Fruit fly (Drosophila melanogaster) whole organism, embryonic: ENCODE measurements around the gene CG42726.
A peak's percentile ranks its signal among the peaks of the same experiment; 100 is the strongest.

ENCODE experiments used
- CG12155 ChIP-seq: fragments of 200-800 bp; sonication (Bioruptor generic); optimal IDR thresholded peaks from 3 replicates; lab custom pipeline; 2016; ENCODE audit warnings: missing biosample characterization, missing genetic modification characterization
- CG12219 ChIP-seq: fragments of 200-800 bp; sonication (Bioruptor generic); optimal IDR thresholded peaks from 3 replicates; lab custom pipeline; 2018; ENCODE audit warnings: missing biosample characterization, mild to moderate bottlenecking, missing genetic modification characterization
- CG12659 ChIP-seq: fragments of 200-800 bp; sonication (Bioruptor generic); optimal IDR thresholded peaks from 3 replicates; lab custom pipeline; 2017; ENCODE audit warnings: mild to moderate bottlenecking, missing biosample characterization, missing genetic modification reagents, missing genetic modification characterization
- CG13296 ChIP-seq: fragments of 200-800 bp; sonication (Bioruptor generic); optimal IDR thresholded peaks from 3 replicates; lab custom pipeline; 2018; ENCODE audit warnings: missing biosample characterization, mild to moderate bottlenecking, missing genetic modification characterization
- CG14014 ChIP-seq: fragments of 200-800 bp; sonication (Bioruptor generic); IDR thresholded peaks from 2 replicates; pipeline ENCODE4 v1.3.6; 2022; ENCODE audit warnings: missing biosample characterization, missing genetic modification characterization
- CG15011 ChIP-seq: fragments of 200-800 bp; sonication (Bioruptor generic); optimal IDR thresholded peaks from 3 replicates; lab custom pipeline; 2018; ENCODE audit warnings: missing biosample characterization, mild to moderate bottlenecking, missing genetic modification characterization
- CG15514 ChIP-seq: fragments of 200-800 bp; sonication (Bioruptor generic); optimal IDR thresholded peaks from 3 replicates; lab custom pipeline; 2017; ENCODE audit warnings: missing biosample characterization, missing genetic modification characterization, mild to moderate bottlenecking, moderate library complexity, missing genetic modification reagents
- CG1602 ChIP-seq: fragments of 200-800 bp; sonication (Bioruptor generic); optimal IDR thresholded peaks from 3 replicates; lab custom pipeline; 2016; ENCODE audit warnings: missing biosample characterization, missing genetic modification characterization
- CG18262 ChIP-seq: fragments of 200-800 bp; optimal IDR thresholded peaks from 3 replicates; lab custom pipeline; 2019; ENCODE audit warnings: missing biosample characterization, mild to moderate bottlenecking, missing genetic modification characterization, moderate library complexity
- CG2875 ChIP-seq: fragments of 200-800 bp; sonication (Bioruptor generic); optimal IDR thresholded peaks from 2 replicates; lab custom pipeline; 2017; ENCODE audit warnings: missing biosample characterization, mild to moderate bottlenecking, missing genetic modification characterization, missing genetic modification reagents
- CG31441 ChIP-seq: fragments of 200-800 bp; sonication (Bioruptor generic); IDR thresholded peaks from 2 replicates; pipeline ENCODE4 v1.3.6; 2022; ENCODE audit warnings: missing biosample characterization, missing genetic modification characterization
- CG5245 ChIP-seq: fragments of 200-800 bp; sonication (Bioruptor generic); optimal IDR thresholded peaks from 3 replicates; lab custom pipeline; 2016; ENCODE audit warnings: missing biosample characterization, missing genetic modification characterization
- CG7786 ChIP-seq: fragments of 200-800 bp; sonication (Bioruptor generic); optimal IDR thresholded peaks from 2 replicates; lab custom pipeline; 2016; ENCODE audit warnings: missing biosample characterization, missing genetic modification characterization
- CG7839 ChIP-seq: fragments of 200-800 bp; sonication (Bioruptor generic); optimal IDR thresholded peaks from 3 replicates; lab custom pipeline; 2018; ENCODE audit warnings: missing biosample characterization, mild to moderate bottlenecking, missing genetic modification characterization, moderate library complexity
- CG8281 ChIP-seq: fragments of 200-800 bp; sonication (Bioruptor generic); optimal IDR thresholded peaks from 2 replicates; lab custom pipeline; 2018; ENCODE audit warnings: missing biosample characterization, mild to moderate bottlenecking, missing genetic modification characterization, moderate library complexity
- CG8924 ChIP-seq: fragments of 200-800 bp; optimal IDR thresholded peaks from 3 replicates; lab custom pipeline; 2019; ENCODE audit warnings: missing biosample characterization, mild to moderate bottlenecking, missing genetic modification characterization, moderate library complexity
- CG9215 ChIP-seq: fragments of 200-800 bp; sonication (Bioruptor generic); IDR thresholded peaks from 2 replicates; pipeline ENCODE4 v1.3.6; 2022; ENCODE audit warnings: missing biosample characterization, missing genetic modification characterization
- CG9876 ChIP-seq: fragments of 200-800 bp; sonication (Bioruptor generic); optimal IDR thresholded peaks from 2 replicates; lab custom pipeline; 2016; ENCODE audit warnings: missing biosample characterization, missing genetic modification characterization
- CG9932 ChIP-seq: fragments of 200-800 bp; sonication (Bioruptor generic); IDR thresholded peaks from 2 replicates; pipeline ENCODE4 v1.3.6; 2022; ENCODE audit warnings: missing biosample characterization, missing genetic modification characterization
- CHES-1-like ChIP-seq: fragments of 200-800 bp; sonication (Bioruptor generic); optimal IDR thresholded peaks from 2 replicates; lab custom pipeline; 2016; ENCODE audit warnings: missing biosample characterization, missing genetic modification characterization
- Fer1 ChIP-seq: fragments of 200-800 bp; sonication (Bioruptor generic); optimal IDR thresholded peaks from 2 replicates; lab custom pipeline; 2017; ENCODE audit warnings: missing biosample characterization, mild to moderate bottlenecking, missing genetic modification characterization
- GATAe ChIP-seq: fragments of 200-800 bp; sonication (Bioruptor generic); conservative IDR thresholded peaks from 2 replicates; pipeline ENCODE4 v1.3.6; 2022; ENCODE audit warnings: missing biosample characterization, missing genetic modification characterization
- HmgZ ChIP-seq: fragments of 200-800 bp; sonication (Bioruptor generic); optimal IDR thresholded peaks from 2 replicates; lab custom pipeline; 2018; ENCODE audit warnings: missing biosample characterization, mild to moderate bottlenecking, missing genetic modification characterization
- Hr51 ChIP-seq, 2 experiments: fragments of 200-800 bp; sonication (Bioruptor generic); optimal IDR thresholded peaks; 2 replicates in 1 of 2; 3 replicates in 1 of 2; lab custom pipeline; 2016 to 2018; ENCODE audit warnings: missing biosample characterization in 2 of 2, missing genetic modification characterization in 2 of 2, mild to moderate bottlenecking in 1 of 2, moderate library complexity in 1 of 2
- Max ChIP-seq: fragments of 200-800 bp; sonication (Bioruptor generic); optimal IDR thresholded peaks from 2 replicates; lab custom pipeline; 2016; ENCODE audit warnings: missing biosample characterization, mild to moderate bottlenecking, missing genetic modification characterization
- Nf-YC ChIP-seq: fragments of 200-800 bp; optimal IDR thresholded peaks from 3 replicates; lab custom pipeline; 2019; ENCODE audit warnings: missing biosample characterization, mild to moderate bottlenecking, missing genetic modification characterization, moderate library complexity
- Ssrp ChIP-seq: fragments of 200-800 bp; sonication (Bioruptor generic); optimal IDR thresholded peaks from 2 replicates; lab custom pipeline; 2018; ENCODE audit warnings: missing biosample characterization, mild to moderate bottlenecking, missing genetic modification characterization, moderate library complexity
- cg ChIP-seq: fragments of 200-800 bp; sonication (Bioruptor generic); optimal IDR thresholded peaks from 3 replicates; lab custom pipeline; 2019; ENCODE audit warnings: missing biosample characterization, mild to moderate bottlenecking, missing genetic modification characterization, moderate library complexity
- crc ChIP-seq: fragments of 200-800 bp; sonication (Bioruptor generic); optimal IDR thresholded peaks from 2 replicates; lab custom pipeline; 2016; ENCODE audit warnings: missing biosample characterization, missing genetic modification characterization
- crp ChIP-seq, 2 experiments: fragments of 200-800 bp; sonication (Bioruptor generic); optimal IDR thresholded peaks; 2 replicates in 1 of 2; 3 replicates in 1 of 2; lab custom pipeline; 2017; ENCODE audit warnings: missing biosample characterization in 2 of 2, missing genetic modification characterization in 2 of 2, mild to moderate bottlenecking in 1 of 2, moderate library complexity in 1 of 2
- dysf ChIP-seq: fragments of 200-800 bp; sonication (Bioruptor generic); IDR thresholded peaks from 3 replicates; pipeline ENCODE4 v1.3.6; 2022; ENCODE audit warnings: missing biosample characterization, missing genetic modification characterization
- en ChIP-seq: fragments of 200-800 bp; sonication (Bioruptor generic); optimal IDR thresholded peaks from 2 replicates; lab custom pipeline; 2016; ENCODE audit warnings: missing biosample characterization, missing genetic modification characterization
- gcm ChIP-seq: fragments of 200-800 bp; sonication (Bioruptor generic); optimal IDR thresholded peaks from 2 replicates; lab custom pipeline; 2019; ENCODE audit warnings: missing biosample characterization, mild to moderate bottlenecking, missing genetic modification characterization, moderate library complexity
- klu ChIP-seq: fragments of 200-800 bp; sonication (Bioruptor generic); IDR thresholded peaks from 2 replicates; pipeline ENCODE4 v1.3.6; 2022; ENCODE audit warnings: missing biosample characterization, missing genetic modification characterization
- nerfin-1 ChIP-seq: fragments of 200-800 bp; sonication (Bioruptor generic); optimal IDR thresholded peaks from 3 replicates; lab custom pipeline; 2019; ENCODE audit warnings: missing biosample characterization, mild to moderate bottlenecking, missing genetic modification characterization, moderate library complexity
- nmo ChIP-seq: fragments of 200-800 bp; sonication (Bioruptor generic); optimal IDR thresholded peaks from 2 replicates; lab custom pipeline; 2018; ENCODE audit warnings: missing biosample characterization, mild to moderate bottlenecking, missing genetic modification characterization, moderate library complexity
- org-1 ChIP-seq: fragments of 200-800 bp; sonication (Bioruptor generic); optimal IDR thresholded peaks from 2 replicates; lab custom pipeline; 2017; ENCODE audit warnings: missing biosample characterization, missing genetic modification characterization
- p53 ChIP-seq: fragments of 200-800 bp; sonication (Bioruptor generic); optimal IDR thresholded peaks from 2 replicates; lab custom pipeline; 2016; ENCODE audit warnings: missing biosample characterization, missing genetic modification characterization
- prd ChIP-seq, 3 experiments: fragments of >200 bp in 2 of 3; fragments of 200-800 bp in 1 of 3; sonication (Bioruptor generic) in 1 of 3; optimal IDR thresholded peaks in 2 of 3; IDR thresholded peaks in 1 of 3; 2 replicates in 2 of 3; 3 replicates in 1 of 3; pipeline versions ENCODE4 v1.3.6 to Lab custom; 2017 to 2022; ENCODE audit warnings: missing biosample characterization in 1 of 3, missing genetic modification characterization in 1 of 3
- row ChIP-seq: fragments of 200-800 bp; sonication (Bioruptor generic); IDR thresholded peaks from 3 replicates; pipeline ENCODE4 v1.3.6; 2022; ENCODE audit warnings: missing biosample characterization, missing genetic modification characterization
- shn ChIP-seq: fragments of 200-800 bp; sonication (Bioruptor generic); optimal IDR thresholded peaks from 3 replicates; lab custom pipeline; 2016; ENCODE audit warnings: missing biosample characterization, missing genetic modification characterization

Gene CG42726

dm6 chr3R:15319912-15320746 lies 27.7 kb upstream of the CG42726 start, which contains the start of the genes CG6276 and CG44040 (continued):
- TF ChIP-seq CG5245 (GFP tag; lab: Kevin White, UChicago): no peak
- TF ChIP-seq prd (optimal IDR thresholded peaks at IDR 0.05; lab: Kevin White, UChicago): no peak
- TF ChIP-seq prd (GFP tag; IDR thresholded peaks at IDR 0.05; lab: Robert Waterston, UW): peak; percentile 32; the same call in 1 of the 3 replicates
- peak; percentile 40 for TF ChIP-seq gcm
- TF ChIP-seq CG7786: peak; percentile 34
- TF ChIP-seq CG31441 (GFP tag; lab: Robert Waterston, UW): peak; percentile 39
- TF ChIP-seq GATAe (GFP tag; lab: Robert Waterston, UW): no peak
- TF ChIP-seq Fer1 (GFP tag; lab: Kevin White, UChicago): peak; percentile 55
- TF ChIP-seq crc (GFP tag; lab: Kevin White, UChicago): peak; percentile 22
- peak; percentile 54 for TF ChIP-seq CG7839
- TF ChIP-seq dysf (GFP tag; lab: Robert Waterston, UW): peak; percentile 45; the same call in 1 of the 3 replicates
- TF ChIP-seq CG12155 (GFP tag; lab: Kevin White, UChicago): peak; percentile 5
- peak; percentile 38 for TF ChIP-seq CG8281 (tag; lab: Kevin White, UChicago)
- TF ChIP-seq CG12219 (GFP tag; lab: Kevin White, UChicago): peak; percentile 22
- peak; percentile 54; the same call in 1 of the 2 replicates for TF ChIP-seq CG14014
- TF ChIP-seq klu (GFP tag; lab: Robert Waterston, UW): 0 out of 2 replicates have a peak, but pooled peaks have one; percentile 14
- TF ChIP-seq CG1602 (GFP tag; lab: Kevin White, UChicago): no peak
- peak; percentile 22 for TF ChIP-seq Ssrp
- peak; percentile 57 for TF ChIP-seq CG9932 (GFP tag; lab: Robert Waterston, UW)
- TF ChIP-seq shn (GFP tag; lab: Kevin White, UChicago): no peak
- TF ChIP-seq nmo (GFP tag; lab: Kevin White, UChicago): peak; percentile 34
- peak; percentile 41 for TF ChIP-seq CG8924
- peak; percentile 23 for TF ChIP-seq p53
- peak; percentile 42 for TF ChIP-seq Nf-YC (tag; lab: Kevin White, UChicago)
- peak; percentile 48 for TF ChIP-seq CG18262 (tag; lab: Kevin White, UChicago)
- no peak for TF ChIP-seq CG15011 (GFP tag; lab: Kevin White, UChicago)
- peak; percentile 11 for TF ChIP-seq Max (GFP tag; lab: Kevin White, UChicago)
- TF ChIP-seq CG9876 (GFP tag; lab: Kevin White, UChicago): peak; percentile 37
- TF ChIP-seq org-1 (GFP tag; lab: Kevin White, UChicago): peak; percentile 13
- TF ChIP-seq Hr51 (GFP tag; optimal IDR thresholded peaks at IDR 0.05; lab: Kevin White, UChicago): peak in 1 of 2 experiments; percentile 57
- TF ChIP-seq en (GFP tag; lab: Kevin White, UChicago): peak; percentile 16
- peak; percentile 73 for TF ChIP-seq row
- peak; percentile 30 for TF ChIP-seq CHES-1-like (GFP tag; lab: Kevin White, UChicago)
- peak; percentile 43 for TF ChIP-seq CG13296 (GFP tag; lab: Kevin White, UChicago)
- TF ChIP-seq CG2875 (GFP tag; lab: Kevin White, UChicago): peak; percentile 14
- TF ChIP-seq HmgZ (tag; lab: Kevin White, UChicago): peak; percentile 23
- peak; percentile 37 for TF ChIP-seq CG12659 (GFP tag; lab: Kevin White, UChicago)
- no peak for TF ChIP-seq crp (GFP tag; optimal IDR thresholded peaks at IDR 0.05; lab: Kevin White, UChicago)
- TF ChIP-seq CG9215 (GFP tag; lab: Robert Waterston, UW): peak; percentile 46; the same call in 1 of the 2 replicates
- TF ChIP-seq cg (GFP tag; lab: Kevin White, UChicago): no peak
- no peak for TF ChIP-seq nerfin-1 (tag; lab: Kevin White, UChicago)
- peak; percentile 99 for TF ChIP-seq CG15514 (GFP tag; lab: Kevin White, UChicago)
